Worm (Caenorhabditis elegans) whole organism, L4/young adult: ENCODE results near the gene F08C6.5.

Experiments used
- W03F9.2 ChIP-seq: fragments of 150-350 bp; optimal IDR thresholded peaks from 2 replicates; lab custom pipeline; 2014; ENCODE audit warnings: missing biosample characterization, missing genetic modification characterization
- dao-5 ChIP-seq: sonication (generic microtip); optimal IDR thresholded peaks from 2 replicates; lab custom pipeline; 2016; ENCODE audit warnings: missing genotype, missing genetic modification characterization, moderate library complexity, missing compliant biosample characterization

ce11 chrX:7593931-7594544 lies 34.8 kb downstream of the F08C6.5 start:
- TF ChIP-seq dao-5 (tag; lab: Kevin White, UChicago) (no peak), W03F9.2 (tag; lab: Kevin White, UChicago) (no peak)
